Fruit fly (Drosophila melanogaster) whole organism, embryonic: ENCODE data around the gene BckdhA.

Experiments used
- Atf6 ChIP-seq: fragments of 200-800 bp; sonication (Bioruptor generic); IDR thresholded peaks from 2 replicates; pipeline ENCODE4 v1.3.6; 2022; ENCODE audit warnings: missing biosample characterization, missing genetic modification characterization
- CG10274 ChIP-seq: fragments of 200-800 bp; sonication (Bioruptor generic); optimal IDR thresholded peaks from 3 replicates; lab custom pipeline; 2017; ENCODE audit warnings: missing biosample characterization, mild to moderate bottlenecking, missing genetic modification characterization
- CG10366 ChIP-seq: fragments of 200-800 bp; sonication (Bioruptor generic); IDR thresholded peaks from 2 replicates; pipeline ENCODE4 v1.3.6; 2022; ENCODE audit warnings: missing biosample characterization, missing genetic modification characterization
- CG11723 ChIP-seq: fragments of 200-800 bp; sonication (Bioruptor generic); optimal IDR thresholded peaks from 2 replicates; lab custom pipeline; 2017; ENCODE audit warnings: missing biosample characterization, mild to moderate bottlenecking, missing genetic modification characterization
- CG12071 ChIP-seq: fragments of 200-800 bp; sonication (Bioruptor generic); optimal IDR thresholded peaks from 3 replicates; lab custom pipeline; 2018; ENCODE audit warnings: missing biosample characterization, mild to moderate bottlenecking, missing genetic modification characterization
- CG14014 ChIP-seq: fragments of 200-800 bp; sonication (Bioruptor generic); IDR thresholded peaks from 2 replicates; pipeline ENCODE4 v1.3.6; 2022; ENCODE audit warnings: missing biosample characterization, missing genetic modification characterization
- CG15011 ChIP-seq: fragments of 200-800 bp; sonication (Bioruptor generic); optimal IDR thresholded peaks from 3 replicates; lab custom pipeline; 2018; ENCODE audit warnings: missing biosample characterization, mild to moderate bottlenecking, missing genetic modification characterization
- CG15514 ChIP-seq: fragments of 200-800 bp; sonication (Bioruptor generic); optimal IDR thresholded peaks from 3 replicates; lab custom pipeline; 2017; ENCODE audit warnings: missing biosample characterization, missing genetic modification characterization, mild to moderate bottlenecking, moderate library complexity, missing genetic modification reagents
- CG17568 ChIP-seq: fragments of 200-800 bp; sonication (Bioruptor generic); optimal IDR thresholded peaks from 2 replicates; lab custom pipeline; 2018; ENCODE audit warnings: missing biosample characterization, mild to moderate bottlenecking, missing genetic modification characterization, moderate library complexity
- CG17802 ChIP-seq: fragments of 200-800 bp; sonication (Bioruptor generic); optimal IDR thresholded peaks from 2 replicates; lab custom pipeline; 2018; ENCODE audit warnings: missing biosample characterization, mild to moderate bottlenecking, missing genetic modification characterization, moderate library complexity
- CG18011 ChIP-seq: fragments of 200-800 bp; sonication (Bioruptor generic); optimal IDR thresholded peaks from 2 replicates; lab custom pipeline; 2017; ENCODE audit warnings: missing biosample characterization, missing genetic modification characterization, mild to moderate bottlenecking, moderate library complexity, missing genotype
- CG2199 ChIP-seq: fragments of 200-800 bp; sonication (Bioruptor generic); IDR thresholded peaks from 3 replicates; pipeline ENCODE4 v1.3.6; 2022; ENCODE audit warnings: missing biosample characterization, missing genetic modification characterization
- CG30403 ChIP-seq: fragments of 200-800 bp; sonication (Bioruptor generic); optimal IDR thresholded peaks from 3 replicates; lab custom pipeline; 2016; ENCODE audit warnings: missing biosample characterization, missing genetic modification characterization
- CG31224 ChIP-seq: fragments of 200-800 bp; sonication (Bioruptor generic); IDR thresholded peaks from 2 replicates; pipeline ENCODE4 v1.3.6; 2022; ENCODE audit warnings: missing biosample characterization, missing genetic modification characterization
- CG3163 ChIP-seq: fragments of 200-800 bp; sonication (Bioruptor generic); optimal IDR thresholded peaks from 3 replicates; lab custom pipeline; 2016; ENCODE audit warnings: missing biosample characterization, missing genetic modification characterization
- CG33213 ChIP-seq: fragments of 200-800 bp; sonication (Bioruptor generic); optimal IDR thresholded peaks from 3 replicates; lab custom pipeline; 2016; ENCODE audit warnings: missing biosample characterization, missing genetic modification characterization
- CG42726 ChIP-seq: fragments of 200-800 bp; sonication (Bioruptor generic); IDR thresholded peaks from 2 replicates; pipeline ENCODE4 v1.3.6; 2022; ENCODE audit warnings: missing biosample characterization, missing genetic modification characterization; ENCODE audit not compliant: partially characterized antibody
- CG43689 ChIP-seq: fragments of 200-800 bp; sonication (Bioruptor generic); IDR thresholded peaks from 2 replicates; pipeline ENCODE4 v1.3.6; 2022; ENCODE audit warnings: missing biosample characterization, missing genetic modification characterization
- CG4404 ChIP-seq: fragments of 200-800 bp; sonication (Bioruptor generic); IDR thresholded peaks from 2 replicates; pipeline ENCODE4 v1.3.6; 2022; ENCODE audit warnings: missing biosample characterization, missing genetic modification characterization
- CG5180 ChIP-seq: fragments of 200-800 bp; sonication (Bioruptor generic); optimal IDR thresholded peaks from 3 replicates; lab custom pipeline; 2017; ENCODE audit warnings: missing biosample characterization, missing genetic modification characterization, mild to moderate bottlenecking, moderate library complexity, missing genetic modification reagents
- CG5245 ChIP-seq: fragments of 200-800 bp; sonication (Bioruptor generic); optimal IDR thresholded peaks from 3 replicates; lab custom pipeline; 2016; ENCODE audit warnings: missing biosample characterization, missing genetic modification characterization
- CG6254 ChIP-seq: fragments of 200-800 bp; sonication (Bioruptor generic); optimal IDR thresholded peaks from 3 replicates; lab custom pipeline; 2017; ENCODE audit warnings: mild to moderate bottlenecking, missing biosample characterization, missing genetic modification reagents, missing genetic modification characterization
- CG6854 ChIP-seq: fragments of 200-800 bp; sonication (Bioruptor generic); optimal IDR thresholded peaks from 3 replicates; lab custom pipeline; 2017; ENCODE audit warnings: missing biosample characterization, mild to moderate bottlenecking, missing genetic modification characterization
- CG9797 ChIP-seq: fragments of 200-800 bp; sonication (Bioruptor generic); optimal IDR thresholded peaks from 3 replicates; lab custom pipeline; 2018; ENCODE audit warnings: missing biosample characterization, mild to moderate bottlenecking, missing genetic modification characterization
- Camta ChIP-seq: fragments of 200-800 bp; sonication (Bioruptor generic); optimal IDR thresholded peaks from 2 replicates; lab custom pipeline; 2016; ENCODE audit warnings: missing biosample characterization, missing genetic modification characterization
- Dbx ChIP-seq: fragments of 200-800 bp; sonication (Bioruptor generic); IDR thresholded peaks from 3 replicates; pipeline ENCODE4 v1.3.6; 2022; ENCODE audit warnings: missing biosample characterization, missing genetic modification characterization
- Hey ChIP-seq: fragments of 200-800 bp; sonication (Bioruptor generic); optimal IDR thresholded peaks from 3 replicates; lab custom pipeline; 2018; ENCODE audit warnings: missing biosample characterization, mild to moderate bottlenecking, missing genetic modification characterization
- Lhr ChIP-seq: fragments of 200-800 bp; sonication (Bioruptor generic); optimal IDR thresholded peaks from 3 replicates; lab custom pipeline; 2017; ENCODE audit warnings: mild to moderate bottlenecking, missing biosample characterization, missing genetic modification reagents, missing genetic modification characterization
- Lim3 ChIP-seq: fragments of 200-800 bp; sonication (Bioruptor generic); IDR thresholded peaks from 2 replicates; pipeline ENCODE4 v1.3.6; 2022; ENCODE audit warnings: missing biosample characterization, missing genetic modification characterization
- NC2β ChIP-seq: fragments of 200-800 bp; sonication (Bioruptor generic); optimal IDR thresholded peaks from 2 replicates; lab custom pipeline; 2016; ENCODE audit warnings: missing biosample characterization, missing genetic modification characterization
- Opbp ChIP-seq: fragments of 200-800 bp; sonication (Bioruptor generic); IDR thresholded peaks from 3 replicates; pipeline ENCODE4 v1.3.6; 2022; ENCODE audit warnings: missing biosample characterization, missing genetic modification characterization; ENCODE audit not compliant: partially characterized antibody
- Side ChIP-seq: fragments of 200-800 bp; sonication (Bioruptor generic); optimal IDR thresholded peaks from 2 replicates; lab custom pipeline; 2016; ENCODE audit warnings: missing biosample characterization, missing genetic modification characterization
- Taf1 ChIP-seq: fragments of 200-800 bp; sonication (Bioruptor generic); IDR thresholded peaks from 2 replicates; pipeline ENCODE4 v1.3.6; 2022; ENCODE audit warnings: missing biosample characterization, missing genetic modification characterization
- Vsx1 ChIP-seq: fragments of 200-800 bp; sonication (Bioruptor generic); optimal IDR thresholded peaks from 2 replicates; lab custom pipeline; 2017; ENCODE audit warnings: missing biosample characterization, mild to moderate bottlenecking, missing genetic modification characterization, missing genetic modification reagents
- caup ChIP-seq: fragments of 200-800 bp; sonication (Bioruptor generic); optimal IDR thresholded peaks from 3 replicates; lab custom pipeline; 2017; ENCODE audit warnings: missing biosample characterization, mild to moderate bottlenecking, missing genetic modification characterization, moderate library complexity; ENCODE audit not compliant: severe bottlenecking
- chif ChIP-seq, 2 experiments: fragments of 200-800 bp; sonication (Bioruptor generic); optimal IDR thresholded peaks; 3 replicates each; lab custom pipeline; 2016; ENCODE audit warnings: missing biosample characterization in 2 of 2, missing genetic modification characterization in 2 of 2
- crp ChIP-seq, 2 experiments: fragments of 200-800 bp; sonication (Bioruptor generic); optimal IDR thresholded peaks; 2 replicates in 1 of 2; 3 replicates in 1 of 2; lab custom pipeline; 2017; ENCODE audit warnings: missing biosample characterization in 2 of 2, missing genetic modification characterization in 2 of 2, mild to moderate bottlenecking in 1 of 2, moderate library complexity in 1 of 2
- dati ChIP-seq: fragments of 200-800 bp; sonication (Bioruptor generic); IDR thresholded peaks from 2 replicates; pipeline ENCODE4 v1.3.6; 2022; ENCODE audit warnings: missing biosample characterization, missing genetic modification characterization
- esg ChIP-seq: fragments of 200-800 bp; sonication (Bioruptor generic); conservative IDR thresholded peaks from 2 replicates; pipeline ENCODE4 v1.3.6; 2022; ENCODE audit warnings: missing biosample characterization, missing genetic modification characterization
- ewg ChIP-seq: fragments of 200-800 bp; sonication (Bioruptor generic); optimal IDR thresholded peaks from 3 replicates; lab custom pipeline; 2017; ENCODE audit warnings: mild to moderate bottlenecking, missing biosample characterization, missing genetic modification reagents, missing genetic modification characterization
- eyg ChIP-seq: fragments of 200-800 bp; sonication (Bioruptor generic); optimal IDR thresholded peaks from 3 replicates; lab custom pipeline; 2016; ENCODE audit warnings: missing biosample characterization, missing genetic modification characterization
- gfzf ChIP-seq: fragments of 200-800 bp; sonication (Bioruptor generic); optimal IDR thresholded peaks from 2 replicates; lab custom pipeline; 2016; ENCODE audit warnings: missing biosample characterization, mild to moderate bottlenecking, missing genetic modification characterization, moderate library complexity
- kay ChIP-seq: fragments of 200-800 bp; sonication (Bioruptor generic); optimal IDR thresholded peaks from 2 replicates; lab custom pipeline; 2016; ENCODE audit warnings: missing biosample characterization, missing genetic modification characterization
- ken ChIP-seq: fragments of 200-800 bp; sonication (Bioruptor generic); IDR thresholded peaks from 3 replicates; pipeline ENCODE4 v1.3.6; 2022; ENCODE audit warnings: missing biosample characterization, missing genetic modification characterization
- lbe ChIP-seq: fragments of 200-800 bp; sonication (Bioruptor generic); optimal IDR thresholded peaks from 2 replicates; lab custom pipeline; 2016; ENCODE audit warnings: missing biosample characterization, mild to moderate bottlenecking, missing genetic modification characterization
- onecut ChIP-seq: fragments of 200-800 bp; sonication (Bioruptor generic); IDR thresholded peaks from 2 replicates; pipeline ENCODE4 v1.3.6; 2022; ENCODE audit warnings: missing biosample characterization, missing genetic modification characterization
- pho ChIP-seq: fragments of 200-800 bp; sonication (Bioruptor generic); optimal IDR thresholded peaks from 2 replicates; lab custom pipeline; 2016; ENCODE audit warnings: missing biosample characterization, missing genetic modification characterization
- shn ChIP-seq: fragments of 200-800 bp; sonication (Bioruptor generic); optimal IDR thresholded peaks from 3 replicates; lab custom pipeline; 2016; ENCODE audit warnings: missing biosample characterization, missing genetic modification characterization
- slou ChIP-seq: fragments of 200-800 bp; sonication (Bioruptor generic); optimal IDR thresholded peaks from 3 replicates; lab custom pipeline; 2016; ENCODE audit warnings: missing biosample characterization, missing genetic modification characterization
- sr ChIP-seq: fragments of 200-800 bp; sonication (Bioruptor generic); IDR thresholded peaks from 3 replicates; pipeline ENCODE4 v1.3.6; 2022; ENCODE audit warnings: missing biosample characterization, missing genetic modification characterization
- ssp ChIP-seq: fragments of 200-800 bp; sonication (Bioruptor generic); IDR thresholded peaks from 2 replicates; pipeline ENCODE4 v1.3.6; 2022; ENCODE audit warnings: missing biosample characterization, missing genetic modification characterization

BckdhA gene

dm6 chr3R:9515860-9516344 is 39.7 kb upstream of the BckdhA start, which contains the start of the genes mRpL47, CG8176 and Kdm3 (continued):
- TF ChIP-seq shn (GFP tag; lab: Kevin White, UChicago) (peak; percentile 79), Lhr (peak; percentile 86), slou (peak; percentile 79), CG10366 (GFP tag; lab: Robert Waterston, UW) (no peak), CG6254 (no peak), Camta (peak; percentile 23), CG12071 (no peak), eyg (GFP tag; lab: Kevin White, UChicago) (peak; percentile 56), CG3163 (GFP tag; lab: Kevin White, UChicago) (peak; percentile 61), CG9797 (GFP tag; lab: Kevin White, UChicago) (peak; percentile 81), chif (GFP tag; optimal IDR thresholded peaks at IDR 0.05; lab: Kevin White, UChicago) (peak; percentile 53 to 60), CG6854 (no peak), CG5245 (GFP tag; lab: Kevin White, UChicago) (peak; percentile 37), CG11723 (GFP tag; lab: Kevin White, UChicago) (no peak), CG31224 (no peak), Atf6 (GFP tag; lab: Robert Waterston, UW) (no peak), CG5180 (no peak), onecut (GFP tag; lab: Robert Waterston, UW) (peak; percentile 91), CG18011 (GFP tag; lab: Kevin White, UChicago) (peak; percentile 21), ssp (GFP tag; lab: Robert Waterston, UW) (no peak), CG42726 (GFP tag; lab: Robert Waterston, UW) (no peak), Lim3 (GFP tag; lab: Robert Waterston, UW) (no peak), CG33213 (peak; percentile 87), CG2199 (GFP tag; lab: Robert Waterston, UW) (no peak), CG4404 (GFP tag; lab: Robert Waterston, UW) (no peak), ewg (GFP tag; lab: Kevin White, UChicago) (peak; percentile 37), CG14014 (no peak), CG15011 (no peak), Taf1 (no peak), crp (GFP tag; optimal IDR thresholded peaks at IDR 0.05; lab: Kevin White, UChicago) (peak; percentile 64 to 95), Dbx (GFP tag; lab: Robert Waterston, UW) (no peak), NC2β (GFP tag; lab: Kevin White, UChicago) (peak; percentile 78), caup (GFP tag; lab: Kevin White, UChicago) (peak; percentile 70), CG17568 (no peak), gfzf (GFP tag; lab: Kevin White, UChicago) (peak; percentile 67), esg (no peak), Hey (tag; lab: Kevin White, UChicago) (no peak), lbe (GFP tag; lab: Kevin White, UChicago) (no peak), sr (GFP tag; lab: Robert Waterston, UW) (no peak), CG43689 (GFP tag; lab: Robert Waterston, UW) (no peak), dati (GFP tag; lab: Robert Waterston, UW) (no peak), ken (GFP tag; lab: Robert Waterston, UW) (no peak), pho (GFP tag; lab: Kevin White, UChicago) (peak; percentile 87), CG15514 (peak; percentile 89), CG10274 (GFP tag; lab: Kevin White, UChicago) (no peak), Opbp (GFP tag; lab: Robert Waterston, UW) (no peak), CG30403 (GFP tag; lab: Kevin White, UChicago) (peak; percentile 73), Side (GFP tag; lab: Kevin White, UChicago) (peak; percentile 74), Vsx1 (GFP tag; lab: Kevin White, UChicago) (no peak), kay (GFP tag; lab: Kevin White, UChicago) (no peak), CG17802 (tag; lab: Kevin White, UChicago) (peak; percentile 21)
